Fruit fly (Drosophila melanogaster) whole organism, embryonic: Measurements from ENCODE around the gene CG31816.

ENCODE experiments used
- BEAF-32 ChIP-seq: fragments of 200-800 bp; sonication (Bioruptor generic); optimal IDR thresholded peaks from 3 replicates; lab custom pipeline; 2017; ENCODE audit warnings: missing biosample characterization, missing genetic modification characterization, mild to moderate bottlenecking, moderate library complexity, missing genetic modification reagents
- Bteb2 ChIP-seq: fragments of 200-800 bp; sonication (Bioruptor generic); optimal IDR thresholded peaks from 2 replicates; lab custom pipeline; 2016; ENCODE audit warnings: missing biosample characterization, missing genetic modification characterization
- CG1024 ChIP-seq: fragments of 200-800 bp; sonication (Bioruptor generic); IDR thresholded peaks from 2 replicates; pipeline ENCODE4 v1.3.6; 2022; ENCODE audit warnings: missing biosample characterization, missing genetic modification characterization
- CG10321 ChIP-seq: fragments of 200-800 bp; sonication (Bioruptor generic); IDR thresholded peaks from 2 replicates; pipeline ENCODE4 v1.3.6; 2022; ENCODE audit warnings: missing biosample characterization, missing genetic modification characterization
- CG12219 ChIP-seq: fragments of 200-800 bp; sonication (Bioruptor generic); optimal IDR thresholded peaks from 3 replicates; lab custom pipeline; 2018; ENCODE audit warnings: missing biosample characterization, mild to moderate bottlenecking, missing genetic modification characterization
- CG12391 ChIP-seq: fragments of 200-800 bp; sonication (Bioruptor generic); optimal IDR thresholded peaks from 3 replicates; lab custom pipeline; 2018; ENCODE audit warnings: missing biosample characterization, mild to moderate bottlenecking, missing genetic modification characterization, moderate library complexity
- CG12659 ChIP-seq: fragments of 200-800 bp; sonication (Bioruptor generic); optimal IDR thresholded peaks from 3 replicates; lab custom pipeline; 2017; ENCODE audit warnings: mild to moderate bottlenecking, missing biosample characterization, missing genetic modification reagents, missing genetic modification characterization
- CG13424 ChIP-seq: fragments of 200-800 bp; sonication (Bioruptor generic); optimal IDR thresholded peaks from 2 replicates; lab custom pipeline; 2019; ENCODE audit warnings: missing biosample characterization, mild to moderate bottlenecking, missing genetic modification characterization, moderate library complexity
- CG13775 ChIP-seq: fragments of 200-800 bp; sonication (Bioruptor generic); optimal IDR thresholded peaks from 3 replicates; lab custom pipeline; 2017; ENCODE audit warnings: missing biosample characterization, mild to moderate bottlenecking, missing genetic modification characterization
- CG14965 ChIP-seq: fragments of 200-800 bp; sonication (Bioruptor generic); optimal IDR thresholded peaks from 2 replicates; lab custom pipeline; 2016; ENCODE audit warnings: missing biosample characterization, missing genetic modification characterization, borderline replicate concordance
- CG16815 ChIP-seq: fragments of 200-800 bp; sonication (Bioruptor generic); optimal IDR thresholded peaks from 3 replicates; lab custom pipeline; 2017; ENCODE audit warnings: missing biosample characterization, mild to moderate bottlenecking, missing genetic modification characterization
- CG17359 ChIP-seq: fragments of 200-800 bp; sonication (Bioruptor generic); optimal IDR thresholded peaks from 3 replicates; lab custom pipeline; 2018; ENCODE audit warnings: missing biosample characterization, mild to moderate bottlenecking, missing genetic modification characterization, moderate library complexity
- CG18262 ChIP-seq: fragments of 200-800 bp; optimal IDR thresholded peaks from 3 replicates; lab custom pipeline; 2019; ENCODE audit warnings: missing biosample characterization, mild to moderate bottlenecking, missing genetic modification characterization, moderate library complexity
- CG18764 ChIP-seq: fragments of 200-800 bp; sonication (Bioruptor generic); optimal IDR thresholded peaks from 3 replicates; lab custom pipeline; 2016; ENCODE audit warnings: missing biosample characterization, missing genetic modification characterization
- CG2199 ChIP-seq: fragments of 200-800 bp; sonication (Bioruptor generic); IDR thresholded peaks from 3 replicates; pipeline ENCODE4 v1.3.6; 2022; ENCODE audit warnings: missing biosample characterization, missing genetic modification characterization
- CG2678 ChIP-seq: fragments of 200-800 bp; sonication (Bioruptor generic); optimal IDR thresholded peaks from 3 replicates; lab custom pipeline; 2019; ENCODE audit warnings: missing biosample characterization, mild to moderate bottlenecking, missing genetic modification characterization, moderate library complexity
- CG2712 ChIP-seq: fragments of 200-800 bp; optimal IDR thresholded peaks from 3 replicates; lab custom pipeline; 2019; ENCODE audit warnings: missing biosample characterization, mild to moderate bottlenecking, missing genetic modification characterization, moderate library complexity
- CG42726 ChIP-seq: fragments of 200-800 bp; sonication (Bioruptor generic); IDR thresholded peaks from 2 replicates; pipeline ENCODE4 v1.3.6; 2022; ENCODE audit warnings: missing biosample characterization, missing genetic modification characterization; ENCODE audit not compliant: partially characterized antibody
- CG4404 ChIP-seq: fragments of 200-800 bp; sonication (Bioruptor generic); IDR thresholded peaks from 2 replicates; pipeline ENCODE4 v1.3.6; 2022; ENCODE audit warnings: missing biosample characterization, missing genetic modification characterization
- CG4424 ChIP-seq: fragments of 200-800 bp; sonication (Bioruptor generic); optimal IDR thresholded peaks from 3 replicates; lab custom pipeline; 2016; ENCODE audit warnings: missing biosample characterization, missing genetic modification characterization
- CG7556 ChIP-seq: fragments of 200-800 bp; sonication (Bioruptor generic); optimal IDR thresholded peaks from 2 replicates; lab custom pipeline; 2017; ENCODE audit warnings: missing biosample characterization, mild to moderate bottlenecking, missing genetic modification characterization
- CG7745 ChIP-seq: fragments of 200-800 bp; sonication (Bioruptor generic); optimal IDR thresholded peaks from 2 replicates; lab custom pipeline; 2018; ENCODE audit warnings: missing biosample characterization, mild to moderate bottlenecking, missing genetic modification characterization, moderate library complexity
- CG8388 ChIP-seq: fragments of 200-800 bp; sonication (Bioruptor generic); optimal IDR thresholded peaks from 2 replicates; lab custom pipeline; 2019; ENCODE audit warnings: missing biosample characterization, mild to moderate bottlenecking, missing genetic modification characterization, moderate library complexity
- CG9437 ChIP-seq: fragments of 200-800 bp; sonication (Bioruptor generic); optimal IDR thresholded peaks from 2 replicates; lab custom pipeline; 2018; ENCODE audit warnings: missing biosample characterization, mild to moderate bottlenecking, missing genetic modification characterization
- D19A ChIP-seq: fragments of 200-800 bp; optimal IDR thresholded peaks from 3 replicates; lab custom pipeline; 2019; ENCODE audit warnings: missing biosample characterization, mild to moderate bottlenecking, missing genetic modification characterization, moderate library complexity
- Elba2 ChIP-seq: fragments of 200-800 bp; sonication (Bioruptor generic); optimal IDR thresholded peaks from 3 replicates; lab custom pipeline; 2016; ENCODE audit warnings: missing biosample characterization, missing genetic modification characterization
- Hr3 ChIP-seq: fragments of 200-800 bp; sonication (Bioruptor generic); optimal IDR thresholded peaks from 3 replicates; lab custom pipeline; 2016; ENCODE audit warnings: missing biosample characterization, missing genetic modification characterization
- Mad ChIP-seq: fragments of 200-800 bp; sonication (Bioruptor generic); optimal IDR thresholded peaks from 2 replicates; lab custom pipeline; 2016; ENCODE audit warnings: missing biosample characterization, missing genetic modification characterization
- Meics ChIP-seq: fragments of 200-800 bp; sonication (Bioruptor generic); optimal IDR thresholded peaks from 2 replicates; lab custom pipeline; 2017; ENCODE audit warnings: missing biosample characterization, mild to moderate bottlenecking, missing genetic modification characterization
- Sox102F ChIP-seq: fragments of 200-800 bp; sonication (Bioruptor generic); optimal IDR thresholded peaks from 2 replicates; lab custom pipeline; 2018; ENCODE audit warnings: missing biosample characterization, mild to moderate bottlenecking, missing genetic modification characterization, moderate library complexity
- Sry-δ ChIP-seq: fragments of 200-800 bp; sonication (Bioruptor generic); optimal IDR thresholded peaks from 2 replicates; lab custom pipeline; 2016; ENCODE audit warnings: missing biosample characterization, missing genetic modification characterization
- Taf1 ChIP-seq: fragments of 200-800 bp; sonication (Bioruptor generic); IDR thresholded peaks from 2 replicates; pipeline ENCODE4 v1.3.6; 2022; ENCODE audit warnings: missing biosample characterization, missing genetic modification characterization
- aop ChIP-seq: fragments of 200-800 bp; sonication (Bioruptor generic); IDR thresholded peaks from 2 replicates; pipeline ENCODE4 v1.3.6; 2022; ENCODE audit warnings: missing biosample characterization, missing genetic modification characterization
- bbx ChIP-seq: fragments of 200-800 bp; sonication (Bioruptor generic); IDR thresholded peaks from 2 replicates; pipeline ENCODE4 v1.3.6; 2022; ENCODE audit warnings: missing biosample characterization, missing genetic modification characterization; ENCODE audit not compliant: partially characterized antibody
- crol ChIP-seq: fragments of 200-800 bp; sonication (Bioruptor generic); IDR thresholded peaks from 2 replicates; pipeline ENCODE4 v1.3.6; 2022; ENCODE audit warnings: missing biosample characterization, missing genetic modification characterization
- dmrt99B ChIP-seq: fragments of 200-800 bp; sonication (Bioruptor generic); optimal IDR thresholded peaks from 2 replicates; lab custom pipeline; 2018; ENCODE audit warnings: missing biosample characterization, mild to moderate bottlenecking, missing genetic modification characterization, moderate library complexity
- en ChIP-seq: fragments of 200-800 bp; sonication (Bioruptor generic); optimal IDR thresholded peaks from 2 replicates; lab custom pipeline; 2016; ENCODE audit warnings: missing biosample characterization, missing genetic modification characterization
- eve ChIP-seq, 2 experiments: fragments of >200 bp; optimal IDR thresholded peaks; 2 replicates each; lab custom pipeline; 2017; ENCODE audit warnings: missing biosample characterization in 2 of 2, missing genetic modification characterization in 2 of 2
- grau ChIP-seq: fragments of 200-800 bp; optimal IDR thresholded peaks from 3 replicates; lab custom pipeline; 2019; ENCODE audit warnings: missing biosample characterization, mild to moderate bottlenecking, missing genetic modification characterization, moderate library complexity
- gt ChIP-seq: fragments of 200-800 bp; sonication (Bioruptor generic); IDR thresholded peaks from 2 replicates; pipeline ENCODE4 v1.3.6; 2022; ENCODE audit warnings: missing biosample characterization, missing genetic modification characterization
- kay ChIP-seq: fragments of 200-800 bp; sonication (Bioruptor generic); optimal IDR thresholded peaks from 2 replicates; lab custom pipeline; 2016; ENCODE audit warnings: missing biosample characterization, missing genetic modification characterization
- klu ChIP-seq: fragments of 200-800 bp; sonication (Bioruptor generic); IDR thresholded peaks from 2 replicates; pipeline ENCODE4 v1.3.6; 2022; ENCODE audit warnings: missing biosample characterization, missing genetic modification characterization
- lola ChIP-seq, 3 experiments: fragments of >200 bp in 2 of 3; fragments of 200-800 bp in 1 of 3; sonication (Bioruptor generic) in 1 of 3; optimal IDR thresholded peaks; 2 replicates each; lab custom pipeline; 2017 to 2019; ENCODE audit warnings: missing biosample characterization in 3 of 3, missing genetic modification characterization in 3 of 3, mild to moderate bottlenecking in 1 of 3, moderate library complexity in 1 of 3
- phol ChIP-seq: fragments of 200-800 bp; sonication (Bioruptor generic); optimal IDR thresholded peaks from 3 replicates; lab custom pipeline; 2018; ENCODE audit warnings: missing biosample characterization, mild to moderate bottlenecking, missing genetic modification characterization, moderate library complexity
- seq ChIP-seq: fragments of 200-800 bp; sonication (Bioruptor generic); IDR thresholded peaks from 2 replicates; pipeline ENCODE4 v1.3.6; 2022; ENCODE audit warnings: missing biosample characterization, missing genetic modification characterization
- shn ChIP-seq: fragments of 200-800 bp; sonication (Bioruptor generic); optimal IDR thresholded peaks from 3 replicates; lab custom pipeline; 2016; ENCODE audit warnings: missing biosample characterization, missing genetic modification characterization
- sima ChIP-seq: fragments of 200-800 bp; sonication (Bioruptor generic); optimal IDR thresholded peaks from 2 replicates; lab custom pipeline; 2016; ENCODE audit warnings: missing biosample characterization, missing genetic modification characterization
- tx ChIP-seq: fragments of 200-800 bp; sonication (Bioruptor generic); optimal IDR thresholded peaks from 2 replicates; lab custom pipeline; 2016; ENCODE audit warnings: missing biosample characterization, missing genetic modification characterization
- usp ChIP-seq: fragments of >200 bp; optimal IDR thresholded peaks from 2 replicates; lab custom pipeline; 2017; ENCODE audit warnings: missing biosample characterization, missing genetic modification characterization
- vvl ChIP-seq: fragments of 200-800 bp; sonication (Bioruptor generic); IDR thresholded peaks from 2 replicates; pipeline ENCODE4 v1.3.6; 2022; ENCODE audit warnings: missing biosample characterization, missing genetic modification characterization
- wdn ChIP-seq: fragments of 200-800 bp; sonication (Bioruptor generic); IDR thresholded peaks from 2 replicates; pipeline ENCODE4 v1.3.6; 2022; ENCODE audit warnings: missing biosample characterization, missing genetic modification characterization

CG31816 gene

dm6 chr2L:16541318-16541717 is 1.0 kb upstream of the CG31816 start (continued):
- TF ChIP-seq CG42726 (GFP tag; lab: Robert Waterston, UW) (no peak), CG16815 (GFP tag; lab: Kevin White, UChicago) (no peak), tx (GFP tag; lab: Kevin White, UChicago) (no peak), bbx (GFP tag; lab: Robert Waterston, UW) (no peak), Elba2 (GFP tag; lab: Kevin White, UChicago) (no peak), aop (GFP tag; lab: Robert Waterston, UW) (no peak), grau (peak; percentile 46), CG12391 (tag; lab: Kevin White, UChicago) (peak; percentile 39), en (GFP tag; lab: Kevin White, UChicago) (no peak), CG12219 (no peak), Meics (GFP tag; lab: Kevin White, UChicago) (peak; percentile 17), CG8388 (peak; percentile 2), wdn (no peak), CG10321 (GFP tag; lab: Robert Waterston, UW) (no peak), Mad (GFP tag; lab: Kevin White, UChicago) (no peak), Taf1 (no peak), shn (GFP tag; lab: Kevin White, UChicago) (no peak), D19A (tag; lab: Kevin White, UChicago) (peak; percentile 72), eve (GFP tag; optimal IDR thresholded peaks at IDR 0.05; lab: Kevin White, UChicago) (peak in 1 of 2 experiments; percentile 23), usp (GFP tag; lab: Kevin White, UChicago) (no peak), CG7745 (no peak), phol (tag; lab: Kevin White, UChicago) (peak; percentile 30), CG14965 (no peak), CG2712 (tag; lab: Kevin White, UChicago) (peak; percentile 44), Sry-δ (no peak), seq (GFP tag; lab: Robert Waterston, UW) (no peak), CG9437 (GFP tag; lab: Kevin White, UChicago) (peak; percentile 13), klu (GFP tag; lab: Robert Waterston, UW) (no peak), sima (GFP tag; lab: Kevin White, UChicago) (no peak), CG13775 (GFP tag; lab: Kevin White, UChicago) (no peak), vvl (0 out of 2 replicates have a peak, but pooled peaks have one; percentile 6), CG2678 (tag; lab: Kevin White, UChicago) (peak; percentile 57), dmrt99B (no peak), gt (GFP tag; lab: Robert Waterston, UW) (no peak), Bteb2 (no peak), CG17359 (no peak), lola (GFP tag; optimal IDR thresholded peaks at IDR 0.05; lab: Kevin White, UChicago) (peak in 1 of 3 experiments; percentile 33), CG7556 (GFP tag; lab: Kevin White, UChicago) (peak; percentile 54), kay (no peak), CG2199 (GFP tag; lab: Robert Waterston, UW) (no peak), CG18764 (no peak), CG1024 (no peak), CG18262 (tag; lab: Kevin White, UChicago) (peak; percentile 50), BEAF-32 (GFP tag; lab: Kevin White, UChicago) (no peak), CG13424 (tag; lab: Kevin White, UChicago) (peak; percentile 33), CG4404 (GFP tag; lab: Robert Waterston, UW) (no peak), Hr3 (GFP tag; lab: Kevin White, UChicago) (no peak), CG4424 (GFP tag; lab: Kevin White, UChicago) (no peak), Sox102F (peak; percentile 50), crol (GFP tag; lab: Robert Waterston, UW) (no peak), CG12659 (GFP tag; lab: Kevin White, UChicago) (no peak)
- TF ChIP-seq, all 482 proteins: peak for 21
